Worm (Caenorhabditis elegans) whole organism, late embryonic: Measurements from ENCODE around the gene pqn-89.

ENCODE experiments used
- K09A11.1 ChIP-seq: sonication (generic microtip); optimal IDR thresholded peaks from 2 replicates; lab custom pipeline; 2017; ENCODE audit warnings: antibody characterized with exemption, mild to moderate bottlenecking, missing genetic modification characterization, missing compliant biosample characterization; ENCODE audit not compliant: insufficient read depth
- T23F11.4 ChIP-seq: fragments of 200-800 bp; sonication (Bioruptor generic); optimal IDR thresholded peaks from 2 replicates; lab custom pipeline; 2018; ENCODE audit warnings: mild to moderate bottlenecking, missing genetic modification characterization, missing compliant biosample characterization
- ama-1 ChIP-seq: fragments of 150-350 bp; optimal IDR thresholded peaks from 2 replicates; lab custom pipeline; 2014
- ceh-14 ChIP-seq: sonication (generic microtip); optimal IDR thresholded peaks from 2 replicates; lab custom pipeline; 2016; ENCODE audit warnings: missing genotype, missing genetic modification characterization, missing compliant biosample characterization
- ceh-18 ChIP-seq: sonication (generic microtip); optimal IDR thresholded peaks from 2 replicates; lab custom pipeline; 2016; ENCODE audit warnings: missing genetic modification characterization, missing compliant biosample characterization
- ceh-19 ChIP-seq: fragments of 200-800 bp; sonication (Bioruptor generic); optimal IDR thresholded peaks from 2 replicates; lab custom pipeline; 2018; ENCODE audit warnings: mild to moderate bottlenecking, missing genetic modification characterization, missing compliant biosample characterization
- ceh-2 ChIP-seq: sonication (generic microtip); optimal IDR thresholded peaks from 2 replicates; lab custom pipeline; 2016; ENCODE audit warnings: missing genotype, missing genetic modification characterization, missing compliant biosample characterization
- ceh-31 ChIP-seq: sonication (generic microtip); optimal IDR thresholded peaks from 2 replicates; lab custom pipeline; 2016; ENCODE audit warnings: missing genetic modification characterization, missing compliant biosample characterization
- ceh-34 ChIP-seq: sonication (generic microtip); optimal IDR thresholded peaks from 2 replicates; lab custom pipeline; 2016; ENCODE audit warnings: mild to moderate bottlenecking, missing genetic modification characterization, missing compliant biosample characterization
- ceh-48 ChIP-seq: sonication (generic microtip); optimal IDR thresholded peaks from 2 replicates; lab custom pipeline; 2016; ENCODE audit warnings: missing genetic modification characterization, inconsistent platforms, missing compliant biosample characterization
- che-1 ChIP-seq: sonication (generic microtip); optimal IDR thresholded peaks from 2 replicates; lab custom pipeline; 2016; ENCODE audit warnings: mild to moderate bottlenecking, missing genetic modification characterization, missing compliant biosample characterization
- dmd-4 ChIP-seq: sonication (generic microtip); optimal IDR thresholded peaks from 2 replicates; lab custom pipeline; 2016; ENCODE audit warnings: borderline replicate concordance, missing genetic modification characterization, missing compliant biosample characterization
- dve-1 ChIP-seq: sonication (generic microtip); optimal IDR thresholded peaks from 2 replicates; lab custom pipeline; 2017; ENCODE audit warnings: antibody characterized with exemption, mild to moderate bottlenecking, missing genetic modification characterization, missing compliant biosample characterization
- ets-4 ChIP-seq: sonication (generic microtip); optimal IDR thresholded peaks from 2 replicates; lab custom pipeline; 2016; ENCODE audit warnings: missing genetic modification characterization, missing compliant biosample characterization
- eyg-1 ChIP-seq: sonication (generic microtip); optimal IDR thresholded peaks from 2 replicates; lab custom pipeline; 2016; ENCODE audit warnings: missing genotype, missing genetic modification characterization, missing compliant biosample characterization
- fax-1 ChIP-seq: sonication (generic microtip); optimal IDR thresholded peaks from 2 replicates; lab custom pipeline; 2016; ENCODE audit warnings: missing genotype, missing genetic modification characterization, missing compliant biosample characterization
- fkh-10 ChIP-seq: fragments of 150-350 bp; optimal IDR thresholded peaks from 2 replicates; lab custom pipeline; 2014; ENCODE audit warnings: missing biosample characterization, missing genetic modification reagents, missing genetic modification characterization
- fkh-6 ChIP-seq: sonication (generic microtip); optimal IDR thresholded peaks from 2 replicates; lab custom pipeline; 2016; ENCODE audit warnings: missing genetic modification characterization, missing compliant biosample characterization
- gmeb-2 ChIP-seq: sonication (generic microtip); optimal IDR thresholded peaks from 2 replicates; lab custom pipeline; 2016; ENCODE audit warnings: missing genetic modification characterization, inconsistent platforms, missing compliant biosample characterization
- nfya-1 ChIP-seq: sonication (generic microtip); optimal IDR thresholded peaks from 2 replicates; lab custom pipeline; 2017; ENCODE audit warnings: missing genetic modification characterization, mild to moderate bottlenecking, missing compliant biosample characterization, antibody characterized with exemption, moderate library complexity
- nhr-232 ChIP-seq: sonication (generic microtip); optimal IDR thresholded peaks from 2 replicates; lab custom pipeline; 2016; ENCODE audit warnings: missing genetic modification characterization, missing compliant biosample characterization
- npax-4 ChIP-seq: sonication (generic microtip); optimal IDR thresholded peaks from 2 replicates; lab custom pipeline; 2016; ENCODE audit warnings: missing genetic modification characterization, missing compliant biosample characterization
- pax-1 ChIP-seq: fragments of 150-350 bp; optimal IDR thresholded peaks from 2 replicates; lab custom pipeline; 2014; ENCODE audit warnings: missing biosample characterization, missing genetic modification characterization
- pha-2 ChIP-seq: sonication (generic microtip); optimal IDR thresholded peaks from 2 replicates; lab custom pipeline; 2017; ENCODE audit warnings: mild to moderate bottlenecking, missing genetic modification characterization, missing compliant biosample characterization
- pros-1 ChIP-seq: fragments of 150-350 bp; optimal IDR thresholded peaks from 2 replicates; lab custom pipeline; 2014; ENCODE audit warnings: missing biosample characterization, missing genetic modification reagents, missing genetic modification characterization
- rnt-1 ChIP-seq: sonication (generic microtip); optimal IDR thresholded peaks from 2 replicates; lab custom pipeline; 2016; ENCODE audit warnings: missing genetic modification characterization, missing compliant biosample characterization
- sox-2 ChIP-seq: fragments of 200-800 bp; sonication (Bioruptor generic); IDR thresholded peaks from 2 replicates; pipeline ENCODE4 v1.3.6; 2022; ENCODE audit warnings: missing genetic modification reagents, missing genetic modification characterization, missing compliant biosample characterization
- syd-9 ChIP-seq: sonication (generic microtip); optimal IDR thresholded peaks from 2 replicates; lab custom pipeline; 2016; ENCODE audit warnings: mild to moderate bottlenecking, missing genetic modification characterization, moderate library complexity, missing compliant biosample characterization
- tbx-2 ChIP-seq: sonication (generic microtip); optimal IDR thresholded peaks from 2 replicates; lab custom pipeline; 2016; ENCODE audit warnings: missing genetic modification characterization, missing compliant biosample characterization
- ttx-3 ChIP-seq: sonication (generic microtip); optimal IDR thresholded peaks from 2 replicates; lab custom pipeline; 2016; ENCODE audit warnings: missing genetic modification reagents, missing genetic modification characterization, missing compliant biosample characterization
- unc-42 ChIP-seq: sonication (generic microtip); optimal IDR thresholded peaks from 2 replicates; lab custom pipeline; 2016; ENCODE audit warnings: missing genotype, missing genetic modification characterization, missing compliant biosample characterization
- unc-55 ChIP-seq: sonication (generic microtip); optimal IDR thresholded peaks from 2 replicates; lab custom pipeline; 2017; ENCODE audit warnings: missing biosample characterization, missing genetic modification reagents, missing genetic modification characterization
- zip-5 ChIP-seq: sonication (generic microtip); optimal IDR thresholded peaks from 2 replicates; lab custom pipeline; 2016; ENCODE audit warnings: missing genetic modification characterization, missing compliant biosample characterization
- ztf-16 ChIP-seq: sonication (generic microtip); optimal IDR thresholded peaks from 2 replicates; lab custom pipeline; 2017; ENCODE audit warnings: missing genetic modification characterization, missing compliant biosample characterization

The pqn-89 gene

DNA sequence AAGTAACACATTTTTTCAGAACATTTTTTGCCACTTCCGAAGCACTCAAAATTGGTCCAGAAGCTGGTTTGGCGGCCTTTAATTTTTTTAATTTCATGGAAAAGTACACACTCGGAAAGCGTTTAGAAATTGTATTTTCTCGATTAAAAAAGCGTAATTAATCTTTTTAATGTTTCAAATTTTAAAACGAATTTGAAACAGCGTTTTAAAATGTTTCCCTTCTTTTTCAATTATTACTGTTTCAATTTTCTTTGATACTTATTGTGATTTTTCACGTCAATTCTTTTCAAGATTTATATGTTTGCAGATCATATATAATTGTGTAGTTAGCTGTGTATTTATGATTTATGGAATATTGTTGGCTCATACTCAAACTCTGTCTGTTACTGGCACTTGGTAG, 42.5 kb upstream of the pqn-89 start, which contains the start of gene acr-25:
Gene acr-25 (plus strand): TSS at position 301 of the 400 bp plus-strand sequence.
- TF ChIP-seq ceh-18 (tag; lab: Kevin White, UChicago) (no peak), syd-9 (tag; lab: Kevin White, UChicago) (no peak), unc-55 (GFP tag; lab: Kevin White, UChicago) (no peak), dmd-4 (no peak), ceh-31 (tag; lab: Kevin White, UChicago) (no peak), ceh-34 (tag; lab: Kevin White, UChicago) (no peak), unc-42 (tag; lab: Kevin White, UChicago) (no peak), npax-4 (tag; lab: Kevin White, UChicago) (no peak), ceh-14 (tag; lab: Kevin White, UChicago) (no peak), nhr-232 (tag; lab: Kevin White, UChicago) (no peak)

DNA sequence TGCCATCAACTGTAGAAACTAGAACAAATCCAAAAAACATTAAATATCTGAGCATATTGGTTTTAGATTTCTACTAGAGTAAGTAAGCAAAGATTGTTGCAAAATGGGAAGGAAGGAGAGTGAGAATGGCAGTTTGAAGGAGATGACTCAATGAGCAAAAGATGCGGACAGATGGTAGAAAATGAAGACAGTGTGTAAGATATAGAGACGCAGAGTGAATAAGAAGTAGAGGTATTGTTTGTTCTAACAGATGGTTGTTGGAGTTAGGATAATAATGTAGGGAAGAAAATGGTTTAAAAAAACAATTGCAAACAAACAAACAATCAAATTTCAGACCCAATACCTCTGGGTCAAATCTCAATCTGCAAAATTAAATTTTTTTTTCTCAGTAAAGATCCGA, 35.3 kb upstream of the pqn-89 start, which contains the start of gene tmed-13:
Gene tmed-13 (minus strand): TSS at position 169 of the 400 bp plus-strand sequence.
- TF ChIP-seq fkh-10, result no peak
- no peak for TF ChIP-seq pros-1 (tag; lab: Kevin White, UChicago)
- TF ChIP-seq ztf-16 (tag; lab: Kevin White, UChicago), result no peak
- TF ChIP-seq fax-1 (tag; lab: Kevin White, UChicago), result no peak
- TF ChIP-seq che-1 (tag; lab: Kevin White, UChicago), result no peak

- TF ChIP-seq zip-5 (tag; lab: Kevin White, UChicago), result no peak
- TF ChIP-seq dmd-4, result no peak
- no peak for TF ChIP-seq pha-2 (tag; lab: Kevin White, UChicago)
- TF ChIP-seq rnt-1 (tag; lab: Kevin White, UChicago), result no peak
- TF ChIP-seq sox-2 (GFP tag; lab: Robert Waterston, UW), result no peak
- no peak for TF ChIP-seq K09A11.1 (tag; lab: Kevin White, UChicago)
Measured at ce11 chrIV:6473140-6473539, 33.4 kb upstream of the pqn-89 start, which contains the start of gene Y73B6BL.27. Gene Y73B6BL.27, minus strand, starts transcription at chrIV:6473240.

ce11 chrIV:6474751-6475150, 31.8 kb upstream of the pqn-89 start:
- TF ChIP-seq nfya-1 (peak; percentile 68), ceh-19 (GFP tag; lab: Kevin White, UChicago) (no peak), ceh-34 (tag; lab: Kevin White, UChicago) (peak; percentile 41), unc-55 (GFP tag; lab: Kevin White, UChicago) (peak; percentile 91), ceh-2 (tag; lab: Kevin White, UChicago) (no peak), fkh-6 (tag; lab: Kevin White, UChicago) (no peak), unc-42 (tag; lab: Kevin White, UChicago) (peak; percentile 43), pax-1 (tag; lab: Kevin White, UChicago) (peak; percentile 73), ceh-31 (tag; lab: Kevin White, UChicago) (peak; percentile 51), ceh-48 (tag; lab: Kevin White, UChicago) (peak; percentile 66), ttx-3 (no peak), dve-1 (tag; lab: Kevin White, UChicago) (peak; percentile 20), tbx-2 (tag; lab: Kevin White, UChicago) (peak; percentile 60)

- TF ChIP-seq ama-1 (lab: Kevin White, UChicago), result no peak
- no peak for TF ChIP-seq pha-2 (tag; lab: Kevin White, UChicago)
- TF ChIP-seq ets-4, result no peak
- no peak for TF ChIP-seq T23F11.4 (GFP tag; lab: Kevin White, UChicago)
- no peak for TF ChIP-seq fax-1 (tag; lab: Kevin White, UChicago)
- no peak for TF ChIP-seq gmeb-2
- no peak for TF ChIP-seq tbx-2 (tag; lab: Kevin White, UChicago)
- TF ChIP-seq eyg-1, result no peak
Measured at ce11 chrIV:6480221-6480620, 26.3 kb upstream of the pqn-89 start, which contains the start of gene tyr-6. Gene tyr-6, plus strand, starts transcription at chrIV:6480521.
